Worm (Caenorhabditis elegans) whole organism, L3 larva: ENCODE measurements around the gene ZK105.11.

Experiments
- ZK546.5 ChIP-seq: sonication (generic microtip); optimal IDR thresholded peaks from 2 replicates; lab custom pipeline; 2017; ENCODE audit warnings: missing biosample characterization, missing genetic modification characterization
- ama-1 ChIP-seq: fragments of 150-350 bp; optimal IDR thresholded peaks from 2 replicates; lab custom pipeline; 2018
- eor-1 ChIP-seq, 2 experiments: fragments of 150-350 bp; optimal IDR thresholded peaks; 2 replicates each; lab custom pipeline; 2014 to 2018; ENCODE audit warnings: missing biosample characterization in 2 of 2, missing genetic modification characterization in 2 of 2
- fos-1 ChIP-seq: fragments of 150-350 bp; optimal IDR thresholded peaks from 2 replicates; lab custom pipeline; 2014; ENCODE audit warnings: missing biosample characterization, missing genetic modification characterization
- lin-39 ChIP-seq: fragments of 150-350 bp; optimal IDR thresholded peaks from 2 replicates; lab custom pipeline; 2018; ENCODE audit warnings: missing biosample characterization, missing genetic modification reagents, missing genetic modification characterization
- mdl-1 ChIP-seq: fragments of 150-350 bp; optimal IDR thresholded peaks from 2 replicates; lab custom pipeline; 2014; ENCODE audit warnings: missing biosample characterization, missing genetic modification characterization
- nhr-11 ChIP-seq: fragments of 150-350 bp; optimal IDR thresholded peaks from 2 replicates; lab custom pipeline; 2014; ENCODE audit warnings: missing biosample characterization, missing genetic modification characterization
- nhr-237 ChIP-seq: fragments of 150-350 bp; optimal IDR thresholded peaks from 2 replicates; lab custom pipeline; 2014; ENCODE audit warnings: missing biosample characterization, missing genetic modification characterization
- nhr-25 ChIP-seq: sonication (generic microtip); optimal IDR thresholded peaks from 2 replicates; lab custom pipeline; 2017; ENCODE audit warnings: missing biosample characterization, missing genetic modification characterization
- pha-4 ChIP-seq: fragments of 150-350 bp; optimal IDR thresholded peaks from 2 replicates; lab custom pipeline; 2014; ENCODE audit warnings: missing biosample characterization, missing genetic modification reagents, missing genetic modification characterization
- snpc-4 ChIP-seq: fragments of 150-350 bp; optimal IDR thresholded peaks from 2 replicates; lab custom pipeline; 2014; ENCODE audit warnings: missing biosample characterization, missing genetic modification characterization
- zag-1 ChIP-seq: fragments of 150-350 bp; optimal IDR thresholded peaks from 2 replicates; lab custom pipeline; 2014; ENCODE audit warnings: missing biosample characterization, missing genetic modification characterization

- peak; percentile 82 for TF ChIP-seq lin-39 (tag; lab: Kevin White, UChicago)
- TF ChIP-seq nhr-25 (tag; lab: Kevin White, UChicago): peak; percentile 65
- TF ChIP-seq pha-4 (tag; lab: Kevin White, UChicago): peak; percentile 77
- no peak for TF ChIP-seq nhr-237
- TF ChIP-seq nhr-11 (tag; lab: Kevin White, UChicago): no peak
- TF ChIP-seq snpc-4 (tag; lab: Kevin White, UChicago): peak; percentile 7
- TF ChIP-seq zag-1: no peak
- TF ChIP-seq ama-1 (lab: Kevin White, UChicago): peak; percentile 28
- TF ChIP-seq mdl-1 (tag; lab: Kevin White, UChicago): no peak
- no peak for TF ChIP-seq fos-1 (tag; lab: Kevin White, UChicago)
- no peak for TF ChIP-seq ZK546.5 (tag; lab: Kevin White, UChicago)
- no peak for TF ChIP-seq eor-1 (tag; optimal IDR thresholded peaks at IDR 0.05; lab: Kevin White, UChicago)
Measured at ce11 chrV:7734909-7735308, 26.5 kb upstream of the ZK105.11 start, which contains the start of gene clic-1.
